Fruit fly (Drosophila melanogaster) whole organism: Measurements from ENCODE around the gene CG14933.

Experiments used
- CG8478 ChIP-seq: fragments of >200 bp; optimal IDR thresholded peaks from 2 replicates; lab custom pipeline; 2018; ENCODE audit warnings: inconsistent platforms
- Dll ChIP-seq: fragments of >200 bp; optimal IDR thresholded peaks from 2 replicates; lab custom pipeline; 2017
- EcR ChIP-seq, 2 experiments: fragments of >200 bp; optimal IDR thresholded peaks; 2 replicates each; lab custom pipeline; 2017; ENCODE audit warnings: missing biosample characterization in 2 of 2, missing genetic modification characterization in 2 of 2, missing genetic modification reagents in 2 of 2
- pan ChIP-seq: fragments of >200 bp; optimal IDR thresholded peaks from 2 replicates; lab custom pipeline; 2017
- psq ChIP-seq: fragments of >200 bp; optimal IDR thresholded peaks from 2 replicates; lab custom pipeline; 2017
- usp ChIP-seq: fragments of >200 bp; optimal IDR thresholded peaks from 2 replicates; lab custom pipeline; 2017; ENCODE audit warnings: missing biosample characterization, missing genetic modification characterization, mixed read lengths

Gene CG14933

dm6 chr2L:11812781-11813664, 29.6 kb upstream of the CG14933 start:
- TF ChIP-seq usp (GFP tag; lab: Kevin White, UChicago) (no peak), Dll (lab: Kevin White, UChicago) (peak; percentile 26)

DNA sequence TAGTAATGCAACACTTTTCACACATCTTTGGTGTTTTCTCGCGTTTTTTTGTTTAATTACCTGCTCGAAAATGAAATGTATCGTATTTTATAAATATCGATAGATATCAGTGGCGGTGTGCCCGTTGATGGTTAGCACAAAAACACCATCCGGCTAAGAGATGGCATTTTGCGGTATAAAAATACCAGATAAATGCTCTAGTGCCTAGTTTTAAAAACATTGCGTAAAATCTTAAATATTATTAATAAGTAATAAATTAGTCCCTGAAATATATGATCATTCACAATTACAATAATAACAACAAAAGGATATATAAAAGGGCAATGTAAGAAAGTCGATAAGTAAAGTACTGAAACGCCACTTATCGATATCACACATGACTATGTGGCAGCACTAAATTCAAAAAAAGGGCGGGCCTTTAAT, 29.0 kb upstream of the CG14933 start, which contains the start of gene CycY:
Gene CycY, minus strand, starts transcription at position 116 of the 423 bp plus-strand sequence.
- no peak for TF ChIP-seq pan (lab: Kevin White, UChicago)
- no peak for TF ChIP-seq EcR (GFP tag; optimal IDR thresholded peaks at IDR 0.05; lab: Kevin White, UChicago)
- no peak for TF ChIP-seq Dll (lab: Kevin White, UChicago)
- TF ChIP-seq CG8478 (lab: Kevin White, UChicago), result no peak
- TF ChIP-seq usp (GFP tag; lab: Kevin White, UChicago), result no peak
- no peak for TF ChIP-seq psq (lab: Kevin White, UChicago)

DNA sequence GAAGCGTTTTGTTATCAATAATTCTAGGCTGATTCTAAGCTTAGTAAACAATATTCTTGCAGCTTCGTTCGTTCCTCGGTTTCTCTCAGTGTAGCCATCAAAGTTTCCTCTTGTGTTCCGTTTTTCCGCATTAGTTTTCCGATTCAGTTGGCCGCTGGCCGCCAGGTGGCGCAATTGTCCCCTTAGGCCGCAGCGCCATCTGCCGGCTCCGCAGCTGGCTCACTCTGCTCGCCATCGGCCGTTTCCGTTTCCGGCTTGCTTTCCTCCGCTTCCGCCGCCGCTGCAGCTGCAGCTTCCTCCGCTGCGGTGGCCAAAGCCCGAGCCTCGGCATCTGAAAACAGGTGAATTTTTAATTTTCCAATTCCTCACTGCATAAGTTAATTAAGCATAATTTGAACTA, 26.3 kb upstream of the CG14933 start:
- no peak for TF ChIP-seq Dll (lab: Kevin White, UChicago)
- TF ChIP-seq EcR (GFP tag; optimal IDR thresholded peaks at IDR 0.05; lab: Kevin White, UChicago), result no peak
- TF ChIP-seq psq (lab: Kevin White, UChicago), result no peak
- TF ChIP-seq CG8478 (lab: Kevin White, UChicago), result no peak
- no peak for TF ChIP-seq pan (lab: Kevin White, UChicago)

- TF ChIP-seq psq (lab: Kevin White, UChicago) (no peak), pan (lab: Kevin White, UChicago) (no peak), CG8478 (lab: Kevin White, UChicago) (no peak), usp (GFP tag; lab: Kevin White, UChicago) (no peak), Dll (lab: Kevin White, UChicago) (no peak), EcR (GFP tag; optimal IDR thresholded peaks at IDR 0.05; lab: Kevin White, UChicago) (no peak)
These were observed 19.0 kb upstream of the CG14933 start for dm6 chr2L:11823470-11824162.

DNA sequence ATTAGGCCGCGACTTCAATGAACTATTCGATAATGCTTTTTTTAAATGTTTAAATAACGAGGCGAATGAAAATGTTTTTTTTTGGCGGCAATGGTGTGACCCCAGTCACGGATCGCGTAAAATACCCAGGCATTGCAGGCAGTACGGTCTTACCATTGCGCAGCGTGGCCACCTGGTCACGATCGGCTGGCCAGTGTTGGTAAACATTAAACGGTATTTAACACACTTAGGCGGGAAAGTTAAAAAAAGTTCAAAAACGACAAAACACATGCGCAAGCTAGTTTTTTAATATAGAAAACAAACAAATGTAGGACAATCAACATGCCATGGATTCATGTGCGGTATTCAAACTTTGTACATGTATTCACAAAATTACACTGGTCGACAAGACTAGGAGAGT, 13.4 kb upstream of the CG14933 start, which contains the start of gene esc:
Gene esc, minus strand, starts transcription at position 129 of the 400 bp plus-strand sequence.
- TF ChIP-seq pan (lab: Kevin White, UChicago) (no peak), EcR (GFP tag; optimal IDR thresholded peaks at IDR 0.05; lab: Kevin White, UChicago) (no peak), psq (lab: Kevin White, UChicago) (no peak)

DNA sequence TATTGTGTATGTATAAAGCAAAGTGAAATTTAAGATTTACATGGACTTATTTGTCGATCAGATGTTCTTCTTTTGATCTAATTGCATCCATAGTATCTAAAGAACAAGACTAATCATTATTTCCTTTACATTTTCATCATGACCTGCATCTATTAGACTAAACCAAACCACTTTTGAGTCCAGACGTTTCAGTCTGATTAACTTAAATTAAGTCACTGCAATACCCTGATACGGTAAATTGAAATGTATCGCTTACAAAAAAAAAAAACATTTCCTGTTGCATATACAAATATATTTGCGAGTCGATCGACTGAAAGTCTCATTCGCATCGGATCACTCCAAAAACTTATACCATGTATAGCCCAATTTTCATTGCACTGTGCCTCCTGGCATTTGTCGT, 8.8 kb upstream of the CG14933 start, which contains the start of gene CG45011:
Gene CG45011, plus strand, starts transcription at position 301 of the 400 bp plus-strand sequence.
- TF ChIP-seq Dll (lab: Kevin White, UChicago), result no peak
- no peak for TF ChIP-seq CG8478 (lab: Kevin White, UChicago)
- TF ChIP-seq EcR (GFP tag; optimal IDR thresholded peaks at IDR 0.05; lab: Kevin White, UChicago), result no peak
- TF ChIP-seq psq (lab: Kevin White, UChicago), result no peak
- TF ChIP-seq pan (lab: Kevin White, UChicago), result no peak
- no peak for TF ChIP-seq usp (GFP tag; lab: Kevin White, UChicago)

DNA sequence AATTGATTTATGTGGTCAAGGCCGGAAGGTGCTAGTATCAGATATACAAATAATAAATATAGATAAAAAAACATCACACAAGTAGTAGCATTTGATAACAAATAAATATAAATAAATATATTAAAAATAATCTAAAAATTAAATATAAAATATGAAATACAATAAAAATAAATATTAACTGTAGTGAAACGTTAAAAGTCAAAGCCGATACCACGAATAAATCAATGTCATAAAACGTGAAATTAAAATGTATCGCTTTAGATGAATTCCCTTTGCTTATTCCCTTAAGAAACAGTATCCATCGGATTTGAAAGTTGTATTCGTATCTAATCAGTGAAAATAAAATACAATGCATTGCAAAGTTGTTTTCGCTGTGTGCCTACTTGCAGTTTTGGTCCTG, 8.3 kb upstream of the CG14933 start, which contains the start of gene CG45012:
Gene CG45012, plus strand, starts transcription at position 301 of the 400 bp plus-strand sequence.
- TF ChIP-seq Dll (lab: Kevin White, UChicago) (no peak), EcR (GFP tag; optimal IDR thresholded peaks at IDR 0.05; lab: Kevin White, UChicago) (no peak), psq (lab: Kevin White, UChicago) (no peak), usp (GFP tag; lab: Kevin White, UChicago) (no peak), CG8478 (lab: Kevin White, UChicago) (no peak), pan (lab: Kevin White, UChicago) (no peak)

DNA sequence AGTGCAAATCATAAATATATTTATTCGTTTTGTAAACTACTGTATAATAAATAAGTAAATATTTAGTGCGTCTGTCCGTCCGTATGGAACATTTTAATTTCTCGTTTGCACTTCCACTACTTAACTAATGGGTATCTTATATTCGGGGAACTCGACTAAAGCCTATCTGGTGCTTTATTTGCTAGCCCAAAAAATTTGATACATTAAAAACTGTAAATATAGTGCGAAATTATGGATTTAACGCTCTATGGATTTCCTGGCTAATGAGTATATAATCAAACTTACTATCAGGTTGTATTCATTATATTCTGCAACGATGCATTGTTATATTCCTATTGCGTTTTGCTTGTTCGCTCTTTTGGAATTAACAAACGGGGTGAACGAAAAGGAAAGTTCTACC, 5.7 kb upstream of the CG14933 start, which contains the start of gene Sfp33A4:
Gene Sfp33A4, plus strand, starts transcription at position 301 of the 400 bp plus-strand sequence.
- no peak for TF ChIP-seq psq (lab: Kevin White, UChicago)
- no peak for TF ChIP-seq EcR (GFP tag; optimal IDR thresholded peaks at IDR 0.05; lab: Kevin White, UChicago)
- TF ChIP-seq Dll (lab: Kevin White, UChicago), result no peak
- TF ChIP-seq CG8478 (lab: Kevin White, UChicago), result no peak
- no peak for TF ChIP-seq usp (GFP tag; lab: Kevin White, UChicago)
- no peak for TF ChIP-seq pan (lab: Kevin White, UChicago)

dm6 chr2L:11837413-11837812, 5.2 kb upstream of the CG14933 start, which contains the start of gene Sfp33A2:
Gene Sfp33A2 (plus strand): TSS chr2L:11837713.
- TF ChIP-seq EcR (GFP tag; optimal IDR thresholded peaks at IDR 0.05; lab: Kevin White, UChicago) (no peak), pan (lab: Kevin White, UChicago) (no peak), psq (lab: Kevin White, UChicago) (no peak), CG8478 (lab: Kevin White, UChicago) (no peak), Dll (lab: Kevin White, UChicago) (no peak), usp (GFP tag; lab: Kevin White, UChicago) (no peak)

- TF ChIP-seq Dll (lab: Kevin White, UChicago) (no peak), EcR (GFP tag; optimal IDR thresholded peaks at IDR 0.05; lab: Kevin White, UChicago) (no peak), psq (lab: Kevin White, UChicago) (no peak), usp (GFP tag; lab: Kevin White, UChicago) (no peak), CG8478 (lab: Kevin White, UChicago) (no peak), pan (lab: Kevin White, UChicago) (no peak)
These were observed 3.0 kb upstream of the CG14933 start, which contains the start of gene Sfp33A3 for dm6 chr2L:11839612-11840011. Gene Sfp33A3 (plus strand): TSS chr2L:11839912.

DNA sequence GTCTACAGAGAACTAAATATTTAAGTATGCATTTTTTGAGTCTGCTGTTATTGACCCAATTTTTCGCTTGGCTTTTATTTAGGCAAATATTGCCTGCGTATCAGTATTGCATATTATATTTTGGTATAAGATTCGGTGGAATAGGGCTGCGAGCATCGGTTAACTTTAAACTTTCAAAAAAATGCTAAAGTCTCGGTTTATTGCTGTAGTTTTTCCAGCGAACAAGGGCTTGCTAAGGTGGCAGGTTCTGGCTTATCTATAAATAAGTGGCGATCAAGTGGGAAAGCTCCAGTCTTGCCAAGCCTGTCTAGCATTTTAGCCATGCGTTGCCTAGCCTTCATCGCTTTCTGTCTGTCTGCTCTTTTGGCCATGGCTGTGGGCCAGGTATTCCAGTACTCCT, 2.2 kb upstream of the CG14933 start, which contains the start of gene CG31704:
Gene CG31704, plus strand, starts transcription at position 301 of the 400 bp plus-strand sequence.
- no peak for TF ChIP-seq Dll (lab: Kevin White, UChicago)
- TF ChIP-seq psq (lab: Kevin White, UChicago), result no peak
- TF ChIP-seq CG8478 (lab: Kevin White, UChicago), result no peak
- TF ChIP-seq usp (GFP tag; lab: Kevin White, UChicago), result no peak
- TF ChIP-seq pan (lab: Kevin White, UChicago), result no peak
- TF ChIP-seq EcR (GFP tag; optimal IDR thresholded peaks at IDR 0.05; lab: Kevin White, UChicago), result no peak
